Worm (Caenorhabditis elegans) whole organism, L4 larva: ENCODE results near the gene C18B2.4.

Source experiments
- T20F7.1 ChIP-seq: fragments of 200-800 bp; sonication (Bioruptor generic); optimal IDR thresholded peaks from 2 replicates; lab custom pipeline; 2018; ENCODE audit warnings: mild to moderate bottlenecking, missing genetic modification characterization, missing compliant biosample characterization
- Y48G9A.11 ChIP-seq: fragments of 200-800 bp; sonication (Bioruptor generic); IDR thresholded peaks from 2 replicates; pipeline ENCODE4 v1.3.6; 2022; ENCODE audit warnings: missing genetic modification reagents, missing genetic modification characterization, missing compliant biosample characterization
- Y75B8A.6 ChIP-seq: fragments of 200-800 bp; sonication (Bioruptor generic); IDR thresholded peaks from 2 replicates; pipeline ENCODE4 v1.3.6; 2022; ENCODE audit warnings: missing genetic modification reagents, missing genetic modification characterization, missing compliant biosample characterization
- aha-1 ChIP-seq: fragments of 150-350 bp; peaks from one replicate; lab custom pipeline; 2014; ENCODE audit warnings: missing biosample characterization, missing genetic modification characterization
- arid-1 ChIP-seq: fragments of 200-800 bp; sonication (Bioruptor generic); conservative IDR thresholded peaks from 2 replicates; pipeline ENCODE4 v1.3.6; 2022; ENCODE audit warnings: missing genetic modification reagents, missing genetic modification characterization, missing compliant biosample characterization
- ceh-20 ChIP-seq: fragments of 200-800 bp; sonication (Bioruptor generic); IDR thresholded peaks from 2 replicates; pipeline ENCODE4 v1.3.6; 2022; ENCODE audit warnings: missing genetic modification reagents, missing genetic modification characterization, missing compliant biosample characterization
- ceh-28 ChIP-seq: fragments of 150-350 bp; optimal IDR thresholded peaks from 2 replicates; lab custom pipeline; 2014; ENCODE audit warnings: missing biosample characterization, missing genetic modification reagents, missing genetic modification characterization
- cey-2 ChIP-seq: sonication (generic microtip); optimal IDR thresholded peaks from 3 replicates; lab custom pipeline; 2017; ENCODE audit warnings: missing genetic modification characterization, mild to moderate bottlenecking, missing compliant biosample characterization, antibody characterized with exemption, borderline replicate concordance; ENCODE audit not compliant: insufficient read depth
- daf-16 ChIP-seq, 3 experiments: sonication (generic microtip); optimal IDR thresholded peaks; 2 replicates each; lab custom pipeline; 2016 to 2017; ENCODE audit warnings: missing genetic modification characterization in 3 of 3, missing genetic modification reagents in 3 of 3, mild to moderate bottlenecking in 2 of 3, missing compliant biosample characterization in 2 of 3, missing biosample characterization in 1 of 3, moderate library complexity in 1 of 3
- dmd-6 ChIP-seq: fragments of 200-800 bp; sonication (Bioruptor generic); IDR thresholded peaks from 2 replicates; pipeline ENCODE4 v1.3.6; 2022; ENCODE audit warnings: missing genetic modification reagents, missing genetic modification characterization, missing compliant biosample characterization
- dve-1 ChIP-seq: sonication (generic microtip); optimal IDR thresholded peaks from 2 replicates; lab custom pipeline; 2017; ENCODE audit warnings: antibody characterized with exemption, mild to moderate bottlenecking, missing genetic modification characterization, missing compliant biosample characterization; ENCODE audit not compliant: insufficient read depth
- egl-43 ChIP-seq: fragments of 200-800 bp; sonication (Bioruptor generic); IDR thresholded peaks from 2 replicates; pipeline ENCODE4 v1.3.6; 2022; ENCODE audit warnings: missing genetic modification reagents, missing genetic modification characterization, missing compliant biosample characterization
- hlh-11 ChIP-seq: fragments of 200-800 bp; sonication (Bioruptor generic); optimal IDR thresholded peaks from 2 replicates; lab custom pipeline; 2018; ENCODE audit warnings: mild to moderate bottlenecking, missing genetic modification characterization, missing compliant biosample characterization
- jun-1 ChIP-seq: fragments of 150-350 bp; optimal IDR thresholded peaks from 2 replicates; lab custom pipeline; 2014; ENCODE audit warnings: missing biosample characterization, missing genetic modification reagents, missing genetic modification characterization
- lim-7 ChIP-seq: fragments of 200-800 bp; sonication (Bioruptor generic); IDR thresholded peaks from 2 replicates; pipeline ENCODE4 v1.3.6; 2022; ENCODE audit warnings: missing genetic modification characterization, missing compliant biosample characterization
- lin-13 ChIP-seq: fragments of 150-350 bp; optimal IDR thresholded peaks from 2 replicates; lab custom pipeline; 2014; ENCODE audit warnings: missing biosample characterization, missing genetic modification reagents, missing genetic modification characterization
- lin-29 ChIP-seq: fragments of 200-800 bp; sonication (Bioruptor generic); IDR thresholded peaks from 2 replicates; pipeline ENCODE4 v1.3.6; 2022; ENCODE audit warnings: missing genetic modification reagents, missing genetic modification characterization, missing compliant biosample characterization
- lin-39 ChIP-seq: fragments of 150-350 bp; optimal IDR thresholded peaks from 2 replicates; lab custom pipeline; 2014; ENCODE audit warnings: missing biosample characterization, missing genetic modification reagents, missing genetic modification characterization
- madf-5 ChIP-seq, 2 experiments: fragments of 200-800 bp; sonication (Bioruptor generic); IDR thresholded peaks; 2 replicates each; pipeline ENCODE4 v1.3.6; 2022; ENCODE audit warnings: missing compliant biosample characterization in 2 of 2, missing genetic modification characterization in 2 of 2
- mxl-3 ChIP-seq: fragments of 200-800 bp; sonication (Bioruptor generic); optimal IDR thresholded peaks from 2 replicates; lab custom pipeline; 2018; ENCODE audit warnings: mild to moderate bottlenecking, missing genetic modification characterization, missing compliant biosample characterization
- nhr-25 ChIP-seq: sonication (generic microtip); optimal IDR thresholded peaks from 2 replicates; lab custom pipeline; 2017; ENCODE audit warnings: missing genetic modification characterization, mild to moderate bottlenecking, missing compliant biosample characterization, antibody characterized with exemption, moderate library complexity, borderline replicate concordance; ENCODE audit not compliant: insufficient read depth
- nhr-28 ChIP-seq: fragments of 150-350 bp; optimal IDR thresholded peaks from 2 replicates; lab custom pipeline; 2014; ENCODE audit warnings: missing biosample characterization, missing genetic modification characterization
- nhr-42 ChIP-seq: fragments of 200-800 bp; sonication (Bioruptor generic); IDR thresholded peaks from 2 replicates; pipeline ENCODE4 v1.3.6; 2022; ENCODE audit warnings: missing genetic modification characterization, missing compliant biosample characterization
- nhr-77 ChIP-seq: fragments of 150-350 bp; optimal IDR thresholded peaks from 2 replicates; lab custom pipeline; 2014; ENCODE audit warnings: missing biosample characterization, missing genetic modification characterization
- php-3 ChIP-seq: fragments of 200-800 bp; sonication (Bioruptor generic); IDR thresholded peaks from 2 replicates; pipeline ENCODE4 v1.3.6; 2022; ENCODE audit warnings: missing genetic modification reagents, missing genetic modification characterization, missing compliant biosample characterization
- pqm-1 ChIP-seq: sonication (generic microtip); optimal IDR thresholded peaks from 2 replicates; lab custom pipeline; 2017; ENCODE audit warnings: missing biosample characterization, missing genetic modification characterization
- snpc-1.2 ChIP-seq: fragments of 200-800 bp; sonication (Bioruptor generic); IDR thresholded peaks from 2 replicates; pipeline ENCODE4 v1.3.6; 2022; ENCODE audit warnings: missing genetic modification reagents, missing genetic modification characterization, missing compliant biosample characterization
- spr-3 ChIP-seq: fragments of 200-800 bp; sonication (Bioruptor generic); optimal IDR thresholded peaks from 2 replicates; lab custom pipeline; 2018; ENCODE audit warnings: mild to moderate bottlenecking, missing genetic modification characterization, missing compliant biosample characterization
- tra-1 ChIP-seq: fragments of 200-800 bp; sonication (Bioruptor generic); IDR thresholded peaks from 2 replicates; pipeline ENCODE4 v1.3.6; 2022; ENCODE audit warnings: missing genetic modification reagents, missing genetic modification characterization, missing compliant biosample characterization
- zag-1 ChIP-seq: fragments of 150-350 bp; optimal IDR thresholded peaks from 2 replicates; lab custom pipeline; 2014; ENCODE audit warnings: missing biosample characterization, missing genetic modification characterization
- zfp-3 ChIP-seq: fragments of 200-800 bp; sonication (Bioruptor generic); conservative IDR thresholded peaks from 2 replicates; pipeline ENCODE4 v1.3.6; 2022; ENCODE audit warnings: missing genetic modification reagents, missing genetic modification characterization, missing compliant biosample characterization
- ztf-7 ChIP-seq: fragments of 150-350 bp; optimal IDR thresholded peaks from 2 replicates; lab custom pipeline; 2014; ENCODE audit warnings: missing biosample characterization, missing genetic modification characterization

C18B2.4 gene

ce11 chrX:3576239-3576638, 29.3 kb downstream of the C18B2.4 start, which contains the start of gene ckc-1 (continued):
- TF ChIP-seq cey-2 (no peak), ceh-28 (tag; lab: Kevin White, UChicago) (no peak), zag-1 (tag; lab: Kevin White, UChicago) (no peak), daf-16 (GFP tag; optimal IDR thresholded peaks at IDR 0.05; lab: Kevin White, UChicago) (peak in 1 of 2 experiments; percentile 39), daf-16 (tag; optimal IDR thresholded peaks at IDR 0.05; lab: Kevin White, UChicago) (peak; percentile 96), aha-1 (tag; lab: Kevin White, UChicago) (no peak), lin-39 (tag; lab: Kevin White, UChicago) (no peak), lin-13 (GFP tag; lab: Kevin White, UChicago) (no peak), php-3 (peak; percentile 85), nhr-42 (no peak), spr-3 (GFP tag; lab: Kevin White, UChicago) (no peak), Y48G9A.11 (GFP tag; lab: Robert Waterston, UW) (no peak), Y75B8A.6 (GFP tag; lab: Robert Waterston, UW) (no peak), dve-1 (tag; lab: Kevin White, UChicago) (peak; percentile 91), egl-43 (GFP tag; lab: Robert Waterston, UW) (no peak), lin-29 (no peak), mxl-3 (GFP tag; lab: Kevin White, UChicago) (no peak), lim-7 (GFP tag; lab: Robert Waterston, UW) (no peak), tra-1 (GFP tag; lab: Robert Waterston, UW) (peak; percentile 75), arid-1 (GFP tag; lab: Robert Waterston, UW) (no peak), madf-5 (GFP tag; IDR thresholded peaks at IDR 0.05; lab: Robert Waterston, UW) (no peak)

- TF ChIP-seq ceh-20 (GFP tag; lab: Robert Waterston, UW) (no peak), jun-1 (no peak)
- TF ChIP-seq, all 104 proteins: peak for 0
Observed at ce11 chrX:3573482-3573881, 32.1 kb downstream of the C18B2.4 start, which contains the start of gene T27A10.5. Gene T27A10.5, minus strand, starts transcription at chrX:3573582.

- TF ChIP-seq ztf-7 (tag; lab: Kevin White, UChicago) (no peak), tra-1 (GFP tag; lab: Robert Waterston, UW) (peak; percentile 96), nhr-42 (no peak), snpc-1.2 (no peak), dmd-6 (GFP tag; lab: Robert Waterston, UW) (peak; percentile 97), T20F7.1 (peak; percentile 0)
Observed at ce11 chrX:3572490-3572889, 33.1 kb downstream of the C18B2.4 start, which contains the start of gene vit-3. Gene vit-3, minus strand, starts transcription at chrX:3572549.

- TF ChIP-seq dmd-6 (GFP tag; lab: Robert Waterston, UW) (no peak; the same call in 1 of the 2 replicates), zfp-3 (GFP tag; lab: Robert Waterston, UW) (peak; percentile 77)
Observed at ce11 chrX:3566856-3567255, 38.7 kb downstream of the C18B2.4 start.

ce11 chrX:3563903-3564302, 41.6 kb downstream of the C18B2.4 start, which contains the start of gene vit-4:
Gene vit-4, minus strand, starts transcription at chrX:3563965.
- TF ChIP-seq Y48G9A.11 (GFP tag; lab: Robert Waterston, UW) (no peak), tra-1 (GFP tag; lab: Robert Waterston, UW) (peak; percentile 77; the same call in 1 of the 2 replicates), dmd-6 (GFP tag; lab: Robert Waterston, UW) (peak; percentile 93)

- peak; percentile 77 for TF ChIP-seq dmd-6 (GFP tag; lab: Robert Waterston, UW)
- TF ChIP-seq nhr-25 (tag; lab: Kevin White, UChicago): no peak
- no peak for TF ChIP-seq daf-16 (GFP tag; optimal IDR thresholded peaks at IDR 0.05; lab: Kevin White, UChicago)
- peak; percentile 37 for TF ChIP-seq daf-16 (tag; optimal IDR thresholded peaks at IDR 0.05; lab: Kevin White, UChicago)
- peak; percentile 18 for TF ChIP-seq dve-1 (tag; lab: Kevin White, UChicago)
- TF ChIP-seq hlh-11 (tag; lab: Kevin White, UChicago): peak; percentile 50
- TF ChIP-seq pqm-1 (tag; lab: Kevin White, UChicago): peak; percentile 83
- peak; percentile 68 for TF ChIP-seq nhr-28
- TF ChIP-seq nhr-77: peak; percentile 7
- TF ChIP-seq Y75B8A.6 (GFP tag; lab: Robert Waterston, UW): no peak
Observed at ce11 chrX:3555930-3556329, 49.6 kb downstream of the C18B2.4 start.
